Comparison of ENCODE assay signal across 5 fruit fly cellular contexts in genomic region chrX:9664426-9664825, dm6.
TF ChIP-seq lines count a peak whose summit lies in the region.

No protein-coding gene starts in this region.

- TF ChIP-seq CTCF in whole organism, embryonic (GFP tag; optimal IDR thresholded peaks at IDR 0.05; lab: Kevin White, UChicago) = no peak

TF ChIP-seq in whole organism, adult, 20 proteins besides CTCF, POLR2A, EP300 and RAD21:
- TF ChIP-seq Clk (GFP tag; optimal IDR thresholded peaks at IDR 0.05; lab: Kevin White, UChicago) (no peak), CG12768 (GFP tag; optimal IDR thresholded peaks at IDR 0.05; lab: Kevin White, UChicago) (no peak), CG11617 (GFP tag; optimal IDR thresholded peaks at IDR 0.05; lab: Kevin White, UChicago) (peak; percentile 38), cnc (optimal IDR thresholded peaks at IDR 0.05; lab: Kevin White, UChicago) (no peak), CG14711 (tag; optimal IDR thresholded peaks at IDR 0.05; lab: Kevin White, UChicago) (peak; percentile 58), toe (GFP tag; optimal IDR thresholded peaks at IDR 0.05; lab: Kevin White, UChicago) (no peak), Crg-1 (GFP tag; optimal IDR thresholded peaks at IDR 0.05; lab: Kevin White, UChicago) (no peak), CG33017 (tag; optimal IDR thresholded peaks at IDR 0.05; lab: Kevin White, UChicago) (peak; percentile 4), kay (GFP tag; lab: Kevin White, UChicago; ENCODE audit: borderline replicate concordance) (no peak), ovo (GFP tag; optimal IDR thresholded peaks at IDR 0.05; lab: Kevin White, UChicago) (no peak), CG7101 (tag; optimal IDR thresholded peaks at IDR 0.05; lab: Kevin White, UChicago) (peak; percentile 57), pad (GFP tag; optimal IDR thresholded peaks at IDR 0.05; lab: Kevin White, UChicago) (no peak), tj (GFP tag; optimal IDR thresholded peaks at IDR 0.05; lab: Kevin White, UChicago) (peak; percentile 10)

TF ChIP-seq in whole organism, embryonic, 481 proteins besides CTCF, POLR2A, EP300 and RAD21 (continues in another document):
- no peak for TF ChIP-seq CG11456 (GFP tag; IDR thresholded peaks at IDR 0.05; lab: Robert Waterston, UW)
- TF ChIP-seq Mrtf (GFP tag; IDR thresholded peaks at IDR 0.05; lab: Robert Waterston, UW) = 0 out of 3 replicates have a peak, but pooled peaks have one; percentile 33
- TF ChIP-seq CG34422 (GFP tag; IDR thresholded peaks at IDR 0.05; lab: Robert Waterston, UW) = no peak
- TF ChIP-seq tgo (GFP tag; IDR thresholded peaks at IDR 0.05; lab: Robert Waterston, UW) = 0 out of 3 replicates have a peak, but pooled peaks have one; percentile 25
- TF ChIP-seq CG4404 (GFP tag; IDR thresholded peaks at IDR 0.05; lab: Robert Waterston, UW) = no peak
- TF ChIP-seq CG1602 (GFP tag; optimal IDR thresholded peaks at IDR 0.05; lab: Kevin White, UChicago) = no peak
- no peak for TF ChIP-seq sim (GFP tag; IDR thresholded peaks at IDR 0.05; lab: Robert Waterston, UW)
- no peak for TF ChIP-seq aop (GFP tag; IDR thresholded peaks at IDR 0.05; lab: Robert Waterston, UW)
- TF ChIP-seq CG9215 (GFP tag; IDR thresholded peaks at IDR 0.05; lab: Robert Waterston, UW) = no peak
- TF ChIP-seq dpn (GFP tag; optimal IDR thresholded peaks at IDR 0.05; lab: Kevin White, UChicago) = peak in 1 of 2 experiments; percentile 36
- no peak for TF ChIP-seq emc (GFP tag; optimal IDR thresholded peaks at IDR 0.05; lab: Kevin White, UChicago)
- no peak for TF ChIP-seq rib (GFP tag; IDR thresholded peaks at IDR 0.05; lab: Robert Waterston, UW)
- no peak for TF ChIP-seq CG8944 (GFP tag; optimal IDR thresholded peaks at IDR 0.05; lab: Kevin White, UChicago)
- no peak for TF ChIP-seq zf30C (GFP tag; optimal IDR thresholded peaks at IDR 0.05; lab: Kevin White, UChicago)
- no peak for TF ChIP-seq odd (GFP tag; optimal IDR thresholded peaks at IDR 0.05; lab: Kevin White, UChicago)
- TF ChIP-seq CG1647 (GFP tag; optimal IDR thresholded peaks at IDR 0.05; lab: Kevin White, UChicago) = no peak
- TF ChIP-seq abd-A (tag; optimal IDR thresholded peaks at IDR 0.05; lab: Kevin White, UChicago) = no peak
- TF ChIP-seq CG4424 (GFP tag; optimal IDR thresholded peaks at IDR 0.05; lab: Kevin White, UChicago) = peak; percentile 22
- no peak for TF ChIP-seq ro (GFP tag; IDR thresholded peaks at IDR 0.05; lab: Robert Waterston, UW)
- TF ChIP-seq scrt (GFP tag; optimal IDR thresholded peaks at IDR 0.05; lab: Kevin White, UChicago) = peak; percentile 15
- TF ChIP-seq CG4707 (GFP tag; optimal IDR thresholded peaks at IDR 0.05; lab: Kevin White, UChicago) = no peak

TF ChIP-seq in whole organism, prepupa, 60 proteins besides CTCF, POLR2A, EP300 and RAD21 (continues in another document):
- TF ChIP-seq CG31627 (GFP tag; optimal IDR thresholded peaks at IDR 0.05; lab: Kevin White, UChicago) = peak; percentile 37
- peak; percentile 20 for TF ChIP-seq lz (GFP tag; optimal IDR thresholded peaks at IDR 0.05; lab: Kevin White, UChicago)
- peak; percentile 55 for TF ChIP-seq CG15336 (GFP tag; IDR thresholded peaks at IDR 0.05; lab: Robert Waterston, UW)
- TF ChIP-seq topi (GFP tag; optimal IDR thresholded peaks at IDR 0.05; lab: Kevin White, UChicago) = peak; percentile 9
- TF ChIP-seq achi (GFP tag; optimal IDR thresholded peaks at IDR 0.05; lab: Kevin White, UChicago) = peak; percentile 20
- TF ChIP-seq Eip78C (GFP tag; lab: Kevin White, UChicago) = peak; percentile 53
- TF ChIP-seq Sox14 (GFP tag; optimal IDR thresholded peaks at IDR 0.05; lab: Kevin White, UChicago) = peak; percentile 45
- TF ChIP-seq Sox102F (GFP tag; optimal IDR thresholded peaks at IDR 0.05; lab: Kevin White, UChicago) = peak; percentile 21
- TF ChIP-seq Blimp-1 (GFP tag; optimal IDR thresholded peaks at IDR 0.05; lab: Kevin White, UChicago) = no peak
- peak; percentile 22 for TF ChIP-seq cyc (GFP tag; optimal IDR thresholded peaks at IDR 0.05; lab: Kevin White, UChicago)
- TF ChIP-seq CG8119 (GFP tag; IDR thresholded peaks at IDR 0.05; lab: Robert Waterston, UW) = peak; percentile 46; the same call in 2 of the 3 replicates
- no peak for TF ChIP-seq CG6792 (GFP tag; optimal IDR thresholded peaks at IDR 0.05; lab: Kevin White, UChicago)
- peak; percentile 17 for TF ChIP-seq CG8632 (GFP tag; optimal IDR thresholded peaks at IDR 0.05; lab: Kevin White, UChicago)
- peak; percentile 59 for TF ChIP-seq esn (GFP tag; optimal IDR thresholded peaks at IDR 0.05; lab: Kevin White, UChicago)
- TF ChIP-seq vri (GFP tag; optimal IDR thresholded peaks at IDR 0.05; lab: Kevin White, UChicago) = peak; percentile 38
- peak; percentile 55 for TF ChIP-seq Hr39 (GFP tag; optimal IDR thresholded peaks at IDR 0.05; lab: Kevin White, UChicago)
- peak; percentile 34 for TF ChIP-seq CG34406 (GFP tag; optimal IDR thresholded peaks at IDR 0.05; lab: Kevin White, UChicago)
- peak; percentile 4 for TF ChIP-seq acj6 (GFP tag; optimal IDR thresholded peaks at IDR 0.05; lab: Kevin White, UChicago)
- TF ChIP-seq CG6854 (GFP tag; optimal IDR thresholded peaks at IDR 0.05; lab: Kevin White, UChicago) = no peak
- no peak for TF ChIP-seq Eip75B (GFP tag; optimal IDR thresholded peaks at IDR 0.05; lab: Kevin White, UChicago)
- TF ChIP-seq OdsH (GFP tag; optimal IDR thresholded peaks at IDR 0.05; lab: Kevin White, UChicago) = peak; percentile 30

TF ChIP-seq in whole organism, pupa, 21 proteins besides CTCF, POLR2A, EP300 and RAD21:
- TF ChIP-seq CG8301 (tag; optimal IDR thresholded peaks at IDR 0.05; lab: Kevin White, UChicago) = no peak
- TF ChIP-seq CG9948 (tag; optimal IDR thresholded peaks at IDR 0.05; lab: Kevin White, UChicago) = peak; percentile 4
- TF ChIP-seq CG17806 (tag; optimal IDR thresholded peaks at IDR 0.05; lab: Kevin White, UChicago) = peak; percentile 6
- no peak for TF ChIP-seq fd96Ca (GFP tag; IDR thresholded peaks at IDR 0.05; lab: Robert Waterston, UW)
- no peak for TF ChIP-seq CG34367 (tag; optimal IDR thresholded peaks at IDR 0.05; lab: Kevin White, UChicago)
- 0 out of 3 replicates have a peak, but pooled peaks have one; percentile 13 for TF ChIP-seq CG4496 (GFP tag; IDR thresholded peaks at IDR 0.05; lab: Robert Waterston, UW)
- peak; percentile 81 for TF ChIP-seq CG8159 (tag; optimal IDR thresholded peaks at IDR 0.05; lab: Kevin White, UChicago)
- TF ChIP-seq CG15710 (tag; optimal IDR thresholded peaks at IDR 0.05; lab: Kevin White, UChicago) = peak; percentile 25
- no peak for TF ChIP-seq Pif1A (GFP tag; optimal IDR thresholded peaks at IDR 0.05; lab: Kevin White, UChicago)

TF ChIP-seq in whole organism, wandering third instar larva, 38 proteins besides CTCF, POLR2A, EP300 and RAD21 (continues in another document):
- no peak for TF ChIP-seq Sp1 (GFP tag; optimal IDR thresholded peaks at IDR 0.05; lab: Kevin White, UChicago)
- TF ChIP-seq Hnf4 (GFP tag; optimal IDR thresholded peaks at IDR 0.05; lab: Kevin White, UChicago) = peak; percentile 39
- peak; percentile 31 for TF ChIP-seq fru (GFP tag; optimal IDR thresholded peaks at IDR 0.05; lab: Kevin White, UChicago)
- no peak for TF ChIP-seq CG9705 (GFP tag; optimal IDR thresholded peaks at IDR 0.05; lab: Kevin White, UChicago)
- TF ChIP-seq h (GFP tag; optimal IDR thresholded peaks at IDR 0.05; lab: Kevin White, UChicago) = peak; percentile 73
- no peak for TF ChIP-seq lola (GFP tag; optimal IDR thresholded peaks at IDR 0.05; lab: Kevin White, UChicago)
- peak; percentile 21 for TF ChIP-seq HLH106 (tag; optimal IDR thresholded peaks at IDR 0.05; lab: Kevin White, UChicago)
- no peak for TF ChIP-seq sv (GFP tag; optimal IDR thresholded peaks at IDR 0.05; lab: Kevin White, UChicago)
- TF ChIP-seq Abd-B (GFP tag; optimal IDR thresholded peaks at IDR 0.05; lab: Kevin White, UChicago) = no peak
- TF ChIP-seq Jra (GFP tag; optimal IDR thresholded peaks at IDR 0.05; lab: Kevin White, UChicago) = no peak
- no peak for TF ChIP-seq pan (optimal IDR thresholded peaks at IDR 0.05; lab: Kevin White, UChicago)
- no peak for TF ChIP-seq Vsx2 (GFP tag; optimal IDR thresholded peaks at IDR 0.05; lab: Kevin White, UChicago; ENCODE audit: partially characterized antibody)
- peak; percentile 65 for TF ChIP-seq OdsH (GFP tag; optimal IDR thresholded peaks at IDR 0.05; lab: Kevin White, UChicago)
- TF ChIP-seq sage (GFP tag; optimal IDR thresholded peaks at IDR 0.05; lab: Kevin White, UChicago) = no peak
- TF ChIP-seq psq (GFP tag; optimal IDR thresholded peaks at IDR 0.05; lab: Kevin White, UChicago) = peak; percentile 42
- peak; percentile 73 for TF ChIP-seq rgr (GFP tag; optimal IDR thresholded peaks at IDR 0.05; lab: Kevin White, UChicago)
- TF ChIP-seq Dfd (GFP tag; optimal IDR thresholded peaks at IDR 0.05; lab: Kevin White, UChicago) = no peak
- no peak for TF ChIP-seq tai (GFP tag; optimal IDR thresholded peaks at IDR 0.05; lab: Kevin White, UChicago)
- TF ChIP-seq brk (GFP tag; optimal IDR thresholded peaks at IDR 0.05; lab: Kevin White, UChicago) = no peak
- no peak for TF ChIP-seq dl (GFP tag; optimal IDR thresholded peaks at IDR 0.05; lab: Kevin White, UChicago; ENCODE audit: insufficient read depth in 1 of 2, partially characterized antibody in 2 of 2)
- TF ChIP-seq dmrt93B (GFP tag; optimal IDR thresholded peaks at IDR 0.05; lab: Kevin White, UChicago) = no peak
- TF ChIP-seq Rel (GFP tag; optimal IDR thresholded peaks at IDR 0.05; lab: Kevin White, UChicago) = no peak
- no peak for TF ChIP-seq Rel (tag; optimal IDR thresholded peaks at IDR 0.05; lab: Kevin White, UChicago)
- TF ChIP-seq Myc (optimal IDR thresholded peaks at IDR 0.05; lab: Kevin White, UChicago) = no peak
- TF ChIP-seq N (GFP tag; optimal IDR thresholded peaks at IDR 0.05; lab: Kevin White, UChicago) = no peak
- TF ChIP-seq woc (GFP tag; optimal IDR thresholded peaks at IDR 0.05; lab: Kevin White, UChicago) = no peak
- TF ChIP-seq CG32264 (GFP tag; optimal IDR thresholded peaks at IDR 0.05; lab: Kevin White, UChicago) = no peak
- TF ChIP-seq CrebA (GFP tag; optimal IDR thresholded peaks at IDR 0.05; lab: Kevin White, UChicago; ENCODE audit: borderline replicate concordance) = no peak
- TF ChIP-seq ey (GFP tag; optimal IDR thresholded peaks at IDR 0.05; lab: Kevin White, UChicago) = peak; percentile 60
- no peak for TF ChIP-seq jim (GFP tag; optimal IDR thresholded peaks at IDR 0.05; lab: Kevin White, UChicago)
- TF ChIP-seq br (GFP tag; optimal IDR thresholded peaks at IDR 0.05; lab: Kevin White, UChicago) = peak; percentile 65
- no peak for TF ChIP-seq GATAd (GFP tag; optimal IDR thresholded peaks at IDR 0.05; lab: Kevin White, UChicago)
- no peak for TF ChIP-seq foxo (GFP tag; optimal IDR thresholded peaks at IDR 0.05; lab: Kevin White, UChicago)
- no peak for TF ChIP-seq dsf (GFP tag; optimal IDR thresholded peaks at IDR 0.05; lab: Kevin White, UChicago; ENCODE audit: borderline replicate concordance)
- no peak for TF ChIP-seq Mio (GFP tag; optimal IDR thresholded peaks at IDR 0.05; lab: Kevin White, UChicago)
- TF ChIP-seq Hr83 (GFP tag; optimal IDR thresholded peaks at IDR 0.05; lab: Kevin White, UChicago; ENCODE audit: poor library complexity, severe bottlenecking) = no peak
- TF ChIP-seq Hr78 (GFP tag; optimal IDR thresholded peaks at IDR 0.05; lab: Kevin White, UChicago) = no peak
